Worm (Caenorhabditis elegans) whole organism, young adult: ENCODE results near the gene lin-31.
A peak's percentile ranks its signal among the peaks of the same experiment; 100 is the strongest.

ENCODE experiments used
- B0019.2 ChIP-seq: fragments of 200-800 bp; sonication (Bioruptor generic); conservative IDR thresholded peaks from 2 replicates; pipeline ENCODE4 v1.3.6; 2022; ENCODE audit warnings: missing genetic modification reagents, missing genetic modification characterization, missing compliant biosample characterization
- B0035.1 ChIP-seq: sonication (generic microtip); optimal IDR thresholded peaks from 2 replicates; lab custom pipeline; 2016; ENCODE audit warnings: missing genetic modification characterization, mild to moderate bottlenecking, missing compliant biosample characterization, missing genotype, missing genetic modification reagents
- C17E4.6 ChIP-seq: fragments of 200-800 bp; sonication (Bioruptor generic); IDR thresholded peaks from 2 replicates; pipeline ENCODE4 v1.3.6; 2022; ENCODE audit warnings: missing genetic modification reagents, missing genetic modification characterization, missing compliant biosample characterization
- F37B4.10 ChIP-seq: fragments of 200-800 bp; sonication (Bioruptor generic); IDR thresholded peaks from 2 replicates; pipeline ENCODE4 v1.3.6; 2022; ENCODE audit warnings: missing genetic modification characterization, missing compliant biosample characterization
- F57A8.1 ChIP-seq: fragments of 200-800 bp; sonication (Bioruptor generic); optimal IDR thresholded peaks from 2 replicates; lab custom pipeline; 2018; ENCODE audit warnings: mild to moderate bottlenecking, missing genetic modification characterization, moderate library complexity, missing compliant biosample characterization
- Y53F4B.3 ChIP-seq: fragments of 200-800 bp; sonication (Bioruptor generic); IDR thresholded peaks from 2 replicates; pipeline ENCODE4 v1.3.6; 2022; ENCODE audit warnings: missing genetic modification reagents, missing genetic modification characterization, missing compliant biosample characterization
- Y79H2A.3 ChIP-seq: fragments of 200-800 bp; sonication (Bioruptor generic); conservative IDR thresholded peaks from 2 replicates; pipeline ENCODE4 v1.3.6; 2022; ENCODE audit warnings: missing genetic modification reagents, missing genetic modification characterization, missing compliant biosample characterization
- attf-6 ChIP-seq: fragments of 200-800 bp; sonication (Bioruptor generic); IDR thresholded peaks from 2 replicates; pipeline ENCODE4 v1.3.6; 2022; ENCODE audit warnings: missing genetic modification reagents, missing genetic modification characterization, missing compliant biosample characterization
- ceh-58 ChIP-seq: fragments of 200-800 bp; sonication (Bioruptor generic); IDR thresholded peaks from 2 replicates; pipeline ENCODE4 v1.3.6; 2022; ENCODE audit warnings: missing genetic modification characterization, missing compliant biosample characterization
- ceh-91 ChIP-seq: fragments of 200-800 bp; sonication (Bioruptor generic); IDR thresholded peaks from 2 replicates; pipeline ENCODE4 v1.3.6; 2022; ENCODE audit warnings: missing genetic modification reagents, missing genetic modification characterization, missing compliant biosample characterization
- dox-1 ChIP-seq: fragments of 200-800 bp; sonication (Bioruptor generic); IDR thresholded peaks from 2 replicates; pipeline ENCODE4 v1.3.6; 2022; ENCODE audit warnings: missing genetic modification reagents, missing genetic modification characterization, missing compliant biosample characterization
- egl-18 ChIP-seq: fragments of 200-800 bp; sonication (Bioruptor generic); IDR thresholded peaks from 2 replicates; pipeline ENCODE4 v1.3.6; 2022; ENCODE audit warnings: missing genetic modification reagents, missing genetic modification characterization, missing compliant biosample characterization
- hrde-1 ChIP-seq: sonication (generic microtip); optimal IDR thresholded peaks from 2 replicates; lab custom pipeline; 2016; ENCODE audit warnings: missing genetic modification characterization, mild to moderate bottlenecking, missing compliant biosample characterization, moderate library complexity, missing genotype, missing genetic modification reagents, borderline replicate concordance
- lag-1 ChIP-seq: fragments of 200-800 bp; sonication (Bioruptor generic); IDR thresholded peaks from 2 replicates; pipeline ENCODE4 v1.3.6; 2022; ENCODE audit warnings: missing genetic modification reagents, missing genetic modification characterization, missing compliant biosample characterization
- lin-26 ChIP-seq: fragments of 200-800 bp; sonication (Bioruptor generic); IDR thresholded peaks from 2 replicates; pipeline ENCODE4 v1.3.6; 2022; ENCODE audit warnings: missing genetic modification reagents, missing genetic modification characterization, missing compliant biosample characterization
- lsl-1 ChIP-seq: fragments of 200-800 bp; sonication (Bioruptor generic); optimal IDR thresholded peaks from 2 replicates; lab custom pipeline; 2018; ENCODE audit warnings: mild to moderate bottlenecking, missing genetic modification characterization, moderate library complexity, missing compliant biosample characterization
- mcd-1 ChIP-seq: fragments of 200-800 bp; sonication (Bioruptor generic); IDR thresholded peaks from 2 replicates; pipeline ENCODE4 v1.3.6; 2022; ENCODE audit warnings: missing genetic modification reagents, missing genetic modification characterization, missing compliant biosample characterization
- mel-28 ChIP-seq: sonication (generic microtip); optimal IDR thresholded peaks from 2 replicates; lab custom pipeline; 2016; ENCODE audit warnings: borderline replicate concordance, mild to moderate bottlenecking, missing genetic modification characterization, missing compliant biosample characterization
- nfyb-1 ChIP-seq: fragments of 200-800 bp; sonication (Bioruptor generic); IDR thresholded peaks from 2 replicates; pipeline ENCODE4 v1.3.6; 2022; ENCODE audit warnings: missing genetic modification reagents, missing genetic modification characterization, missing compliant biosample characterization
- nhr-80 ChIP-seq: sonication (generic microtip); optimal IDR thresholded peaks from 2 replicates; lab custom pipeline; 2016; ENCODE audit warnings: missing genetic modification characterization, missing compliant biosample characterization
- rcor-1 ChIP-seq: fragments of 200-800 bp; sonication (Bioruptor generic); IDR thresholded peaks from 2 replicates; pipeline ENCODE4 v1.3.6; 2022; ENCODE audit warnings: missing genetic modification reagents, missing genetic modification characterization, missing compliant biosample characterization
- rpc-1 ChIP-seq, 2 experiments: fragments of 150-350 bp in 1 of 2; sonication (generic microtip) in 1 of 2; optimal IDR thresholded peaks; 2 replicates each; lab custom pipeline; 2014 to 2018; ENCODE audit warnings: missing biosample characterization in 1 of 2, missing genetic modification characterization in 1 of 2, missing genetic modification reagents in 1 of 2, missing genotype in 1 of 2
- sdz-38 ChIP-seq: sonication (generic microtip); optimal IDR thresholded peaks from 2 replicates; lab custom pipeline; 2016; ENCODE audit warnings: missing genotype, missing genetic modification characterization, missing compliant biosample characterization
- snpc-4 ChIP-seq, 5 experiments: fragments of 150-350 bp in 1 of 5; sonication (generic microtip) in 4 of 5; optimal IDR thresholded peaks; 2 replicates each; lab custom pipeline; 2014 to 2018; ENCODE audit warnings: missing genetic modification characterization in 5 of 5, missing biosample characterization in 3 of 5, antibody characterized with exemption in 2 of 5, mild to moderate bottlenecking in 2 of 5, missing compliant biosample characterization in 2 of 5, missing genotype in 2 of 5, moderate library complexity in 2 of 5, missing genetic modification reagents in 1 of 5
- somi-1 ChIP-seq: fragments of 200-800 bp; sonication (Bioruptor generic); optimal IDR thresholded peaks from 2 replicates; lab custom pipeline; 2018; ENCODE audit warnings: mild to moderate bottlenecking, missing genetic modification characterization, missing compliant biosample characterization
- unc-62 ChIP-seq: fragments of 150-350 bp; optimal IDR thresholded peaks from 2 replicates; lab custom pipeline; 2014; ENCODE audit warnings: missing biosample characterization, missing genetic modification reagents, missing genetic modification characterization
- xnd-1 ChIP-seq: sonication (generic microtip); optimal IDR thresholded peaks from 2 replicates; lab custom pipeline; 2016; ENCODE audit warnings: missing genotype, missing genetic modification reagents, missing genetic modification characterization, missing compliant biosample characterization
- zfh-2 ChIP-seq: fragments of 200-800 bp; sonication (Bioruptor generic); conservative IDR thresholded peaks from 2 replicates; pipeline ENCODE4 v1.3.6; 2022; ENCODE audit warnings: missing genetic modification reagents, missing genetic modification characterization, missing compliant biosample characterization
- ztf-18 ChIP-seq: sonication (generic microtip); optimal IDR thresholded peaks from 2 replicates; lab custom pipeline; 2016; ENCODE audit warnings: missing genotype, mild to moderate bottlenecking, missing genetic modification characterization, missing compliant biosample characterization
- ztf-22 ChIP-seq: fragments of 200-800 bp; sonication (Bioruptor generic); optimal IDR thresholded peaks from 2 replicates; lab custom pipeline; 2018; ENCODE audit warnings: mild to moderate bottlenecking, missing genetic modification characterization, moderate library complexity, missing compliant biosample characterization
- ztf-26 ChIP-seq: sonication (generic microtip); optimal IDR thresholded peaks from 2 replicates; lab custom pipeline; 2017; ENCODE audit warnings: missing genetic modification characterization, missing compliant biosample characterization
- ztf-3 ChIP-seq: fragments of 200-800 bp; sonication (Bioruptor generic); optimal IDR thresholded peaks from 2 replicates; lab custom pipeline; 2018; ENCODE audit warnings: mild to moderate bottlenecking, missing genetic modification characterization, missing compliant biosample characterization

lin-31 gene

ce11 chrII:3984242-3984641 is 1.9 kb downstream of the lin-31 start:
- TF ChIP-seq B0019.2 (no peak), Y79H2A.3 (GFP tag; lab: Robert Waterston, UW) (no peak), somi-1 (GFP tag; lab: Kevin White, UChicago) (no peak)

- TF ChIP-seq nhr-80 (tag; lab: Kevin White, UChicago), result peak; percentile 39
- TF ChIP-seq dox-1 (GFP tag; lab: Robert Waterston, UW), result no peak
Observed at ce11 chrII:3986906-3987305, 4.6 kb downstream of the lin-31 start, which contains the start of gene K10G6.5. Gene K10G6.5, plus strand, starts transcription at chrII:3987250.

- TF ChIP-seq lag-1 (GFP tag; lab: Robert Waterston, UW), result no peak
- peak; percentile 80 for TF ChIP-seq nhr-80 (tag; lab: Kevin White, UChicago)
- TF ChIP-seq, all 124 proteins: peak for 1
Observed at ce11 chrII:3989627-3990367, 7.4 kb downstream of the lin-31 start, which contains the start of gene Y14H12A.2. Gene Y14H12A.2, minus strand, starts transcription at chrII:3989677.

- TF ChIP-seq nfyb-1 (GFP tag; lab: Robert Waterston, UW), result no peak
- no peak for TF ChIP-seq Y53F4B.3 (GFP tag; lab: Robert Waterston, UW)
- no peak for TF ChIP-seq ztf-18 (tag; lab: Kevin White, UChicago)
- TF ChIP-seq xnd-1 (tag; lab: Kevin White, UChicago), result no peak
- no peak for TF ChIP-seq ztf-22 (GFP tag; lab: Kevin White, UChicago)
- no peak for TF ChIP-seq rcor-1 (GFP tag; lab: Robert Waterston, UW)
- no peak for TF ChIP-seq snpc-4 (GFP tag; optimal IDR thresholded peaks at IDR 0.05; lab: Kevin White, UChicago)
- TF ChIP-seq snpc-4 (tag; optimal IDR thresholded peaks at IDR 0.05; lab: Kevin White, UChicago), result no peak
- TF ChIP-seq F57A8.1 (GFP tag; lab: Kevin White, UChicago), result no peak
- TF ChIP-seq attf-6 (GFP tag; lab: Robert Waterston, UW), result no peak
- no peak for TF ChIP-seq mel-28 (tag; lab: Kevin White, UChicago)
- TF ChIP-seq ceh-58, result no peak
Observed at ce11 chrII:3990706-3991105, 8.4 kb downstream of the lin-31 start.

ce11 chrII:3992029-3992428 is 9.7 kb downstream of the lin-31 start:
- TF ChIP-seq ztf-18 (tag; lab: Kevin White, UChicago) (no peak), nhr-80 (tag; lab: Kevin White, UChicago) (peak; percentile 40)

ce11 chrII:3992660-3993245 is 10.4 kb downstream of the lin-31 start, which contains the start of gene Y14H12A.1:
Gene Y14H12A.1, plus strand, starts transcription at chrII:3993195.
- TF ChIP-seq ceh-58, result no peak
- no peak for TF ChIP-seq ceh-91 (GFP tag; lab: Robert Waterston, UW)
- no peak for TF ChIP-seq rpc-1 (optimal IDR thresholded peaks at IDR 0.05; lab: Kevin White, UChicago)
- no peak for TF ChIP-seq rpc-1 (tag; optimal IDR thresholded peaks at IDR 0.05; lab: Kevin White, UChicago)
- TF ChIP-seq zfh-2 (GFP tag; lab: Robert Waterston, UW), result no peak
- TF ChIP-seq unc-62 (GFP tag; lab: Kevin White, UChicago), result no peak
- no peak for TF ChIP-seq mcd-1 (GFP tag; lab: Robert Waterston, UW)
- TF ChIP-seq egl-18 (GFP tag; lab: Robert Waterston, UW), result no peak
- peak; percentile 12 for TF ChIP-seq nhr-80 (tag; lab: Kevin White, UChicago)

- no peak for TF ChIP-seq B0035.1 (tag; lab: Kevin White, UChicago)
- TF ChIP-seq ztf-26 (tag; lab: Kevin White, UChicago), result no peak
- no peak for TF ChIP-seq lsl-1 (GFP tag; lab: Kevin White, UChicago)
- TF ChIP-seq sdz-38 (tag; lab: Kevin White, UChicago), result no peak
- no peak for TF ChIP-seq F37B4.10
- no peak for TF ChIP-seq lin-26
- no peak for TF ChIP-seq nhr-80 (tag; lab: Kevin White, UChicago)
- no peak for TF ChIP-seq C17E4.6 (GFP tag; lab: Robert Waterston, UW)
- TF ChIP-seq hrde-1 (tag; lab: Kevin White, UChicago), result no peak
- no peak for TF ChIP-seq ztf-3 (GFP tag; lab: Kevin White, UChicago)
- no peak for TF ChIP-seq mel-28 (tag; lab: Kevin White, UChicago)
- TF ChIP-seq ceh-91 (GFP tag; lab: Robert Waterston, UW), result no peak
Observed at ce11 chrII:3996005-3996404, 13.7 kb downstream of the lin-31 start, which contains the start of gene clc-22. Gene clc-22, minus strand, starts transcription at chrII:3996075.
